Fruit fly (Drosophila melanogaster): ENCODE measurements around the gene CG13474.

The CG13474 gene

DNA sequence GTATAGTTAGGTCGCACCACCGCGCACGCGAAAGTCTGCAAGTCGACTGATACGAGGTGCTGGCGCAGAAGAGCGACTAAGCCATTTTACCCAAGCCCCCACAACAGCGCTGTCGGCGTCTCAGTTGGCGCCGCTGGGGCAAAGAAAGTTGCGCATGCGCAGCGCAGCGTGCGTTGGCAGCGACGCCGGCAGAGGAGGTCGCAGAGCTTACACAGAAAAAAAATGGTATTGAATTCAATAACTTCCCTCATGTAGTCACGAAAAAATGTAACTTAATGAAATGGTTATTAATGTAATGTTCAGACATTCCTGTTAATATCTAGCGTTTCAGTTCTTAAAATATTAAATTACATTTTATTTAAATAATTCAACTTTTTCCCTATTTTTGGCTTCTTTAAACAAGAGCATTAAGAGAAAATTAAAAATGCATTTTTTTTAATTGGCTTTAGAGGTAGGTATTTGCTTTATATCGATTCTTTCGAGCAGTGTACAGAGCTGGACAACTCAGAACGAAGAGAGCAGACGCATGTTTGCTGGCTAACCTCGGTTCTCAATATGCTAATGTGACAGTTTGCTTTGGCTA lies 18.7 kb downstream of the CG13474 start, which contains the start of gene CG4914 (continued):
- TF ChIP-seq fd59A (GFP tag; optimal IDR thresholded peaks at IDR 0.05) (peak; percentile 52), Eip75B (GFP tag; optimal IDR thresholded peaks at IDR 0.05) (peak; percentile 82), CG1621 (tag; optimal IDR thresholded peaks at IDR 0.05) (no peak), fkh (GFP tag; optimal IDR thresholded peaks at IDR 0.05) (no peak), CG6854 (GFP tag; optimal IDR thresholded peaks at IDR 0.05) (peak; percentile 17), CG11294 (GFP tag; IDR thresholded peaks at IDR 0.05) (peak; percentile 51), esn (GFP tag; optimal IDR thresholded peaks at IDR 0.05) (peak; percentile 94), CG11902 (GFP tag; optimal IDR thresholded peaks at IDR 0.05) (peak; percentile 47), Eip78C (GFP tag) (peak; percentile 94), CG10669 (GFP tag; optimal IDR thresholded peaks at IDR 0.05) (peak; percentile 57), CG6792 (GFP tag; optimal IDR thresholded peaks at IDR 0.05) (peak; percentile 84), dsx (GFP tag; optimal IDR thresholded peaks at IDR 0.05; ENCODE audit: poor library complexity, severe bottlenecking) (peak; percentile 70), CG15336 (GFP tag; IDR thresholded peaks at IDR 0.05) (peak; percentile 86), achi (GFP tag; optimal IDR thresholded peaks at IDR 0.05) (peak; percentile 88), CG8119 (GFP tag; IDR thresholded peaks at IDR 0.05) (peak; percentile 90), CG10631 (GFP tag; optimal IDR thresholded peaks at IDR 0.05) (peak; percentile 88), CG9139 (GFP tag; optimal IDR thresholded peaks at IDR 0.05) (no peak), CG16779 (tag; optimal IDR thresholded peaks at IDR 0.05) (peak; percentile 76), net (GFP tag; optimal IDR thresholded peaks at IDR 0.05) (peak; percentile 85), ss (GFP tag; optimal IDR thresholded peaks at IDR 0.05) (peak; percentile 26 to 56), Met (GFP tag; optimal IDR thresholded peaks at IDR 0.05) (peak; percentile 87), dac (GFP tag; optimal IDR thresholded peaks at IDR 0.05) (peak; percentile 63), topi (GFP tag; optimal IDR thresholded peaks at IDR 0.05) (peak; percentile 89), Blimp-1 (GFP tag; optimal IDR thresholded peaks at IDR 0.05) (peak; percentile 73), CG7368 (GFP tag; optimal IDR thresholded peaks at IDR 0.05) (peak; percentile 30), lz (GFP tag; optimal IDR thresholded peaks at IDR 0.05) (peak; percentile 86), CG6163 (GFP tag; IDR thresholded peaks at IDR 0.05) (peak; percentile 78; the same call in 2 of the 3 replicates), CG3032 (tag; optimal IDR thresholded peaks at IDR 0.05) (peak; percentile 71), Ets96B (tag; optimal IDR thresholded peaks at IDR 0.05) (peak; percentile 78), Sox102F (GFP tag; optimal IDR thresholded peaks at IDR 0.05) (peak; percentile 78), Sox14 (GFP tag; optimal IDR thresholded peaks at IDR 0.05) (peak; percentile 79), CG11762 (GFP tag; optimal IDR thresholded peaks at IDR 0.05; ENCODE audit: insufficient read depth) (peak; percentile 69), Smox (GFP tag; optimal IDR thresholded peaks at IDR 0.05) (peak; percentile 89), Eip93F (GFP tag; optimal IDR thresholded peaks at IDR 0.05) (peak; percentile 1), Hr38 (GFP tag; optimal IDR thresholded peaks at IDR 0.05) (no peak), Lpt (GFP tag; optimal IDR thresholded peaks at IDR 0.05) (peak; percentile 65)

- no peak for TF ChIP-seq pdm3 (GFP tag; optimal IDR thresholded peaks at IDR 0.05)
- no peak for TF ChIP-seq CG11294 (GFP tag; IDR thresholded peaks at IDR 0.05)
- no peak for TF ChIP-seq Eip75B (GFP tag; optimal IDR thresholded peaks at IDR 0.05)
- TF ChIP-seq Eip78C (GFP tag), result peak; percentile 9
- peak; percentile 58 for TF ChIP-seq svp (GFP tag)
Observed at dm6 chr3L:14673740-14674463, 23.0 kb downstream of the CG13474 start.

Data from whole organism, prepupa.